Worm (Caenorhabditis elegans) whole organism, young adult: Measurements from ENCODE around the gene chs-2.

Source experiments
- B0019.2 ChIP-seq: fragments of 200-800 bp; sonication (Bioruptor generic); conservative IDR thresholded peaks from 2 replicates; pipeline ENCODE4 v1.3.6; 2022; ENCODE audit warnings: missing genetic modification reagents, missing genetic modification characterization, missing compliant biosample characterization
- B0035.1 ChIP-seq: sonication (generic microtip); optimal IDR thresholded peaks from 2 replicates; lab custom pipeline; 2016; ENCODE audit warnings: missing genetic modification characterization, mild to moderate bottlenecking, missing compliant biosample characterization, missing genotype, missing genetic modification reagents
- C06A6.2 ChIP-seq: fragments of 200-800 bp; sonication (Bioruptor generic); conservative IDR thresholded peaks from 2 replicates; pipeline ENCODE4 v1.3.6; 2022; ENCODE audit warnings: missing genetic modification characterization, missing compliant biosample characterization
- D2030.7 ChIP-seq: fragments of 200-800 bp; sonication (Bioruptor generic); IDR thresholded peaks from 2 replicates; pipeline ENCODE4 v1.3.6; 2022; ENCODE audit warnings: missing genetic modification reagents, missing genetic modification characterization, missing compliant biosample characterization
- F10E7.11 ChIP-seq: sonication (generic microtip); optimal IDR thresholded peaks from 2 replicates; lab custom pipeline; 2017; ENCODE audit warnings: mild to moderate bottlenecking, missing genetic modification characterization, moderate library complexity, missing compliant biosample characterization
- F37B4.10 ChIP-seq: fragments of 200-800 bp; sonication (Bioruptor generic); IDR thresholded peaks from 2 replicates; pipeline ENCODE4 v1.3.6; 2022; ENCODE audit warnings: missing genetic modification characterization, missing compliant biosample characterization
- F39B2.1 ChIP-seq: fragments of 200-800 bp; sonication (Bioruptor generic); IDR thresholded peaks from 2 replicates; pipeline ENCODE4 v1.3.6; 2022; ENCODE audit warnings: missing genetic modification reagents, missing genetic modification characterization, missing compliant biosample characterization
- F55B11.4 ChIP-seq: sonication (generic microtip); optimal IDR thresholded peaks from 2 replicates; lab custom pipeline; 2016; ENCODE audit warnings: missing compliant biosample characterization, missing genetic modification characterization, borderline replicate concordance; ENCODE audit not compliant: insufficient read depth
- F57A8.1 ChIP-seq: fragments of 200-800 bp; sonication (Bioruptor generic); optimal IDR thresholded peaks from 2 replicates; lab custom pipeline; 2018; ENCODE audit warnings: mild to moderate bottlenecking, missing genetic modification characterization, moderate library complexity, missing compliant biosample characterization
- K12H6.12 ChIP-seq: fragments of 200-800 bp; sonication (Bioruptor generic); optimal IDR thresholded peaks from 2 replicates; lab custom pipeline; 2018; ENCODE audit warnings: mild to moderate bottlenecking, missing genetic modification characterization, missing compliant biosample characterization
- T26A5.8 ChIP-seq: sonication (generic microtip); optimal IDR thresholded peaks from 2 replicates; lab custom pipeline; 2016; ENCODE audit warnings: missing genetic modification characterization, missing compliant biosample characterization
- Y53F4B.3 ChIP-seq: fragments of 200-800 bp; sonication (Bioruptor generic); IDR thresholded peaks from 2 replicates; pipeline ENCODE4 v1.3.6; 2022; ENCODE audit warnings: missing genetic modification reagents, missing genetic modification characterization, missing compliant biosample characterization
- akir-1 ChIP-seq: fragments of 200-800 bp; sonication (Bioruptor generic); optimal IDR thresholded peaks from 2 replicates; lab custom pipeline; 2018; ENCODE audit warnings: mild to moderate bottlenecking, missing genetic modification characterization, moderate library complexity, missing compliant biosample characterization
- ama-1 ChIP-seq, 3 experiments: fragments of 150-350 bp in 1 of 3; sonication (generic microtip) in 2 of 3; optimal IDR thresholded peaks; 2 replicates each; lab custom pipeline; 2014 to 2018; ENCODE audit warnings: missing biosample characterization in 2 of 3, missing genetic modification characterization in 2 of 3, missing genetic modification reagents in 2 of 3
- aptf-2 ChIP-seq: fragments of 200-800 bp; sonication (Bioruptor generic); conservative IDR thresholded peaks from 2 replicates; pipeline ENCODE4 v1.3.6; 2022; ENCODE audit warnings: missing genetic modification reagents, missing genetic modification characterization, missing compliant biosample characterization
- bed-2 ChIP-seq: fragments of 200-800 bp; sonication (Bioruptor generic); IDR thresholded peaks from 2 replicates; pipeline ENCODE4 v1.3.6; 2022; ENCODE audit warnings: missing genetic modification reagents, missing genetic modification characterization, missing compliant biosample characterization
- ccch-3 ChIP-seq: fragments of 200-800 bp; sonication (Bioruptor generic); optimal IDR thresholded peaks from 2 replicates; lab custom pipeline; 2018; ENCODE audit warnings: mild to moderate bottlenecking, missing genetic modification characterization, missing compliant biosample characterization
- dox-1 ChIP-seq: fragments of 200-800 bp; sonication (Bioruptor generic); IDR thresholded peaks from 2 replicates; pipeline ENCODE4 v1.3.6; 2022; ENCODE audit warnings: missing genetic modification reagents, missing genetic modification characterization, missing compliant biosample characterization
- egrh-3 ChIP-seq: fragments of 200-800 bp; sonication (Bioruptor generic); IDR thresholded peaks from 2 replicates; pipeline ENCODE4 v1.3.6; 2022; ENCODE audit warnings: missing genetic modification reagents, missing genetic modification characterization, missing compliant biosample characterization
- ets-4 ChIP-seq: fragments of 200-800 bp; sonication (Bioruptor generic); optimal IDR thresholded peaks from 2 replicates; lab custom pipeline; 2018; ENCODE audit warnings: mild to moderate bottlenecking, missing genetic modification characterization, missing compliant biosample characterization
- fkh-3 ChIP-seq: sonication (generic microtip); optimal IDR thresholded peaks from 2 replicates; lab custom pipeline; 2016; ENCODE audit warnings: mild to moderate bottlenecking, missing genetic modification characterization, missing compliant biosample characterization
- gei-17 ChIP-seq: fragments of 200-800 bp; sonication (Bioruptor generic); optimal IDR thresholded peaks from 2 replicates; lab custom pipeline; 2018; ENCODE audit warnings: mild to moderate bottlenecking, missing genetic modification characterization, missing compliant biosample characterization
- hlh-12 ChIP-seq: sonication (generic microtip); optimal IDR thresholded peaks from 2 replicates; lab custom pipeline; 2016; ENCODE audit warnings: missing genetic modification characterization, missing compliant biosample characterization
- hlh-26 ChIP-seq: fragments of 200-800 bp; sonication (Bioruptor generic); conservative IDR thresholded peaks from 2 replicates; pipeline ENCODE4 v1.3.6; 2022; ENCODE audit warnings: missing genetic modification reagents, missing genetic modification characterization, missing compliant biosample characterization
- hmg-1.2 ChIP-seq: fragments of 200-800 bp; sonication (Bioruptor generic); IDR thresholded peaks from 2 replicates; pipeline ENCODE4 v1.3.6; 2022; ENCODE audit warnings: missing genetic modification reagents, missing genetic modification characterization, missing compliant biosample characterization
- hmg-20 ChIP-seq: fragments of 200-800 bp; sonication (Bioruptor generic); IDR thresholded peaks from 2 replicates; pipeline ENCODE4 v1.3.6; 2022; ENCODE audit warnings: missing genetic modification reagents, missing genetic modification characterization, missing compliant biosample characterization
- hrde-1 ChIP-seq: sonication (generic microtip); optimal IDR thresholded peaks from 2 replicates; lab custom pipeline; 2016; ENCODE audit warnings: missing genetic modification characterization, mild to moderate bottlenecking, missing compliant biosample characterization, moderate library complexity, missing genotype, missing genetic modification reagents, borderline replicate concordance
- hsf-1 ChIP-seq: fragments of 200-800 bp; sonication (Bioruptor generic); IDR thresholded peaks from 2 replicates; pipeline ENCODE4 v1.3.6; 2022; ENCODE audit warnings: missing genetic modification reagents, missing genetic modification characterization, missing compliant biosample characterization
- lag-1 ChIP-seq: fragments of 200-800 bp; sonication (Bioruptor generic); IDR thresholded peaks from 2 replicates; pipeline ENCODE4 v1.3.6; 2022; ENCODE audit warnings: missing genetic modification reagents, missing genetic modification characterization, missing compliant biosample characterization
- let-526 ChIP-seq: fragments of 200-800 bp; sonication (Bioruptor generic); IDR thresholded peaks from 2 replicates; pipeline ENCODE4 v1.3.6; 2022; ENCODE audit warnings: missing genetic modification reagents, missing genetic modification characterization, missing compliant biosample characterization
- lin-40 ChIP-seq: sonication (generic microtip); optimal IDR thresholded peaks from 2 replicates; lab custom pipeline; 2016; ENCODE audit warnings: missing genetic modification characterization, mild to moderate bottlenecking, missing compliant biosample characterization, missing genotype, missing genetic modification reagents
- lir-1 ChIP-seq: fragments of 200-800 bp; sonication (Bioruptor generic); conservative IDR thresholded peaks from 2 replicates; pipeline ENCODE4 v1.3.6; 2022; ENCODE audit warnings: missing genetic modification reagents, missing genetic modification characterization, missing compliant biosample characterization
- mel-28 ChIP-seq: sonication (generic microtip); optimal IDR thresholded peaks from 2 replicates; lab custom pipeline; 2016; ENCODE audit warnings: borderline replicate concordance, mild to moderate bottlenecking, missing genetic modification characterization, missing compliant biosample characterization
- nfya-1 ChIP-seq: sonication (generic microtip); optimal IDR thresholded peaks from 2 replicates; lab custom pipeline; 2017; ENCODE audit warnings: antibody characterized with exemption, missing compliant biosample characterization, missing genetic modification characterization, borderline replicate concordance; ENCODE audit not compliant: insufficient read depth
- nfya-2 ChIP-seq: fragments of 200-800 bp; sonication (Bioruptor generic); IDR thresholded peaks from 2 replicates; pipeline ENCODE4 v1.3.6; 2022; ENCODE audit warnings: missing genetic modification reagents, missing genetic modification characterization, missing compliant biosample characterization
- nhr-27 ChIP-seq: fragments of 200-800 bp; sonication (Bioruptor generic); optimal IDR thresholded peaks from 2 replicates; lab custom pipeline; 2018; ENCODE audit warnings: mild to moderate bottlenecking, missing genetic modification characterization, moderate library complexity, missing compliant biosample characterization
- nhr-80 ChIP-seq: sonication (generic microtip); optimal IDR thresholded peaks from 2 replicates; lab custom pipeline; 2016; ENCODE audit warnings: missing genetic modification characterization, missing compliant biosample characterization
- nhr-90 ChIP-seq: sonication (generic microtip); optimal IDR thresholded peaks from 2 replicates; lab custom pipeline; 2016; ENCODE audit warnings: missing genotype, mild to moderate bottlenecking, missing genetic modification characterization, missing compliant biosample characterization
- pbrm-1 ChIP-seq: fragments of 200-800 bp; sonication (Bioruptor generic); IDR thresholded peaks from 2 replicates; pipeline ENCODE4 v1.3.6; 2022; ENCODE audit warnings: missing genetic modification reagents, missing genetic modification characterization, missing compliant biosample characterization
- pha-4 ChIP-seq: fragments of 150-350 bp; sonication (generic microtip); optimal IDR thresholded peaks from 2 replicates; lab custom pipeline; 2014; ENCODE audit warnings: missing biosample characterization, missing genetic modification reagents, missing genetic modification characterization
- rcor-1 ChIP-seq: fragments of 200-800 bp; sonication (Bioruptor generic); IDR thresholded peaks from 2 replicates; pipeline ENCODE4 v1.3.6; 2022; ENCODE audit warnings: missing genetic modification reagents, missing genetic modification characterization, missing compliant biosample characterization
- rec-8 ChIP-seq, 2 experiments: sonication (generic microtip); optimal IDR thresholded peaks; 2 replicates each; lab custom pipeline; 2016; ENCODE audit warnings: mild to moderate bottlenecking in 2 of 2, missing genetic modification characterization in 2 of 2, missing genetic modification reagents in 2 of 2, missing genotype in 2 of 2, missing biosample characterization in 1 of 2, missing compliant biosample characterization in 1 of 2, moderate library complexity in 1 of 2
- repo-1 ChIP-seq: sonication (generic microtip); optimal IDR thresholded peaks from 2 replicates; lab custom pipeline; 2017; ENCODE audit warnings: mild to moderate bottlenecking, missing genetic modification characterization, missing compliant biosample characterization
- sea-2 ChIP-seq: fragments of 200-800 bp; sonication (Bioruptor generic); IDR thresholded peaks from 2 replicates; pipeline ENCODE4 v1.3.6; 2022; ENCODE audit warnings: missing genetic modification characterization, missing compliant biosample characterization
- sptf-2 ChIP-seq: fragments of 200-800 bp; sonication (Bioruptor generic); optimal IDR thresholded peaks from 2 replicates; lab custom pipeline; 2018; ENCODE audit warnings: mild to moderate bottlenecking, missing genetic modification characterization, missing compliant biosample characterization
- tbp1 ChIP-seq: fragments of 200-800 bp; sonication (Bioruptor generic); optimal IDR thresholded peaks from 2 replicates; lab custom pipeline; 2018; ENCODE audit warnings: mild to moderate bottlenecking, missing genetic modification characterization, missing compliant biosample characterization
- zim-3 ChIP-seq: sonication (generic microtip); optimal IDR thresholded peaks from 2 replicates; lab custom pipeline; 2017; ENCODE audit warnings: mild to moderate bottlenecking, missing genetic modification characterization, moderate library complexity, missing compliant biosample characterization
- ztf-18 ChIP-seq: sonication (generic microtip); optimal IDR thresholded peaks from 2 replicates; lab custom pipeline; 2016; ENCODE audit warnings: missing genotype, mild to moderate bottlenecking, missing genetic modification characterization, missing compliant biosample characterization
- ztf-25 ChIP-seq: fragments of 200-800 bp; sonication (Bioruptor generic); IDR thresholded peaks from 2 replicates; pipeline ENCODE4 v1.3.6; 2022; ENCODE audit warnings: missing genetic modification reagents, missing genetic modification characterization, missing compliant biosample characterization

chs-2 gene

ce11 chrII:162182-162581 lies 34.6 kb upstream of the chs-2 start, which contains the start of gene etr-1 (continued):
- no peak for TF ChIP-seq F10E7.11 (tag; lab: Kevin White, UChicago)
- TF ChIP-seq hlh-12 (tag; lab: Kevin White, UChicago) = no peak
- TF ChIP-seq ztf-25 (GFP tag; lab: Robert Waterston, UW) = no peak
- peak; percentile 60 for TF ChIP-seq nhr-90 (tag; lab: Kevin White, UChicago)
- no peak for TF ChIP-seq Y53F4B.3 (GFP tag; lab: Robert Waterston, UW)
- TF ChIP-seq repo-1 (tag; lab: Kevin White, UChicago) = no peak
- TF ChIP-seq fkh-3 (tag; lab: Kevin White, UChicago) = no peak
- TF ChIP-seq ama-1 (optimal IDR thresholded peaks at IDR 0.05; lab: Kevin White, UChicago) = no peak
- no peak for TF ChIP-seq ama-1 (GFP tag; optimal IDR thresholded peaks at IDR 0.05; lab: Kevin White, UChicago)
- no peak for TF ChIP-seq F37B4.10
- TF ChIP-seq pbrm-1 (GFP tag; lab: Robert Waterston, UW) = no peak
- TF ChIP-seq nhr-80 (tag; lab: Kevin White, UChicago) = peak; percentile 99
- TF ChIP-seq ets-4 (GFP tag; lab: Kevin White, UChicago) = peak; percentile 83
- TF ChIP-seq nhr-27 (tag; lab: Kevin White, UChicago) = no peak
- TF ChIP-seq mel-28 = no peak
- TF ChIP-seq akir-1 (GFP tag; lab: Kevin White, UChicago) = no peak
- no peak for TF ChIP-seq F39B2.1 (GFP tag; lab: Robert Waterston, UW)
- TF ChIP-seq sea-2 (GFP tag; lab: Robert Waterston, UW) = no peak
- no peak for TF ChIP-seq hsf-1 (GFP tag; lab: Robert Waterston, UW)
- TF ChIP-seq C06A6.2 (GFP tag; lab: Robert Waterston, UW) = no peak
- no peak for TF ChIP-seq lag-1 (GFP tag; lab: Robert Waterston, UW)
- TF ChIP-seq nfya-1 = no peak
- no peak for TF ChIP-seq egrh-3 (GFP tag; lab: Robert Waterston, UW)
- no peak for TF ChIP-seq rcor-1 (GFP tag; lab: Robert Waterston, UW)
- no peak for TF ChIP-seq D2030.7 (GFP tag; lab: Robert Waterston, UW)
- TF ChIP-seq dox-1 (GFP tag; lab: Robert Waterston, UW) = peak; percentile 83
- no peak for TF ChIP-seq pha-4 (tag; lab: Kevin White, UChicago)
- no peak for TF ChIP-seq let-526 (GFP tag; lab: Robert Waterston, UW)
- TF ChIP-seq lir-1 (GFP tag; lab: Robert Waterston, UW) = no peak
- TF ChIP-seq hrde-1 = no peak
- TF ChIP-seq bed-2 = no peak
- 0 out of 2 replicates have a peak, but pooled peaks have one; percentile 7 for TF ChIP-seq hmg-1.2 (GFP tag; lab: Robert Waterston, UW)
- TF ChIP-seq hmg-20 = no peak
- no peak for TF ChIP-seq B0035.1 (tag; lab: Kevin White, UChicago)
- TF ChIP-seq tbp1 (GFP tag; lab: Kevin White, UChicago) = peak; percentile 9
- TF ChIP-seq B0019.2 (GFP tag; lab: Robert Waterston, UW) = no peak
- no peak for TF ChIP-seq F57A8.1 (GFP tag; lab: Kevin White, UChicago)
- no peak for TF ChIP-seq rec-8 (tag; optimal IDR thresholded peaks at IDR 0.05; lab: Kevin White, UChicago)
- no peak for TF ChIP-seq zim-3 (tag; lab: Kevin White, UChicago)
- no peak for TF ChIP-seq T26A5.8 (tag; lab: Kevin White, UChicago)
- no peak for TF ChIP-seq nfya-2
- TF ChIP-seq sptf-2 (GFP tag; lab: Kevin White, UChicago) = no peak
- no peak for TF ChIP-seq K12H6.12 (tag; lab: Kevin White, UChicago)
- TF ChIP-seq aptf-2 (GFP tag; lab: Robert Waterston, UW) = no peak
- no peak for TF ChIP-seq ccch-3 (GFP tag; lab: Kevin White, UChicago)
- TF ChIP-seq F55B11.4 = no peak
- TF ChIP-seq hlh-26 (GFP tag; lab: Robert Waterston, UW) = no peak
- peak; percentile 19 for TF ChIP-seq lin-40 (tag; lab: Kevin White, UChicago)
- TF ChIP-seq gei-17 (GFP tag; lab: Kevin White, UChicago) = no peak
- no peak for TF ChIP-seq ztf-18 (tag; lab: Kevin White, UChicago)
